Fruit fly (Drosophila melanogaster) whole organism, embryonic: Measurements from ENCODE around the gene scyl.

Experiments
- Ada2b ChIP-seq: fragments of 200-800 bp; sonication (Bioruptor generic); IDR thresholded peaks from 2 replicates; pipeline ENCODE4 v1.3.6; 2022; ENCODE audit warnings: missing biosample characterization, missing genetic modification characterization
- Adf1 ChIP-seq: fragments of 200-800 bp; sonication (Bioruptor generic); IDR thresholded peaks from 2 replicates; pipeline ENCODE4 v1.3.6; 2022; ENCODE audit warnings: missing biosample characterization, missing genetic modification characterization
- CG1233 ChIP-seq: fragments of 200-800 bp; sonication (Bioruptor generic); optimal IDR thresholded peaks from 4 replicates; lab custom pipeline; 2018; ENCODE audit warnings: missing biosample characterization, mild to moderate bottlenecking, missing genetic modification characterization
- CG14441 ChIP-seq: fragments of 200-800 bp; sonication (Bioruptor generic); IDR thresholded peaks from 2 replicates; pipeline ENCODE4 v1.3.6; 2022; ENCODE audit warnings: missing biosample characterization, missing genetic modification characterization
- CG14667 ChIP-seq: fragments of 200-800 bp; sonication (Bioruptor generic); IDR thresholded peaks from 2 replicates; pipeline ENCODE4 v1.3.6; 2022; ENCODE audit warnings: missing biosample characterization, missing genetic modification characterization
- CG14860 ChIP-seq: fragments of 200-800 bp; sonication (Bioruptor generic); IDR thresholded peaks from 3 replicates; pipeline ENCODE4 v1.3.6; 2022; ENCODE audit warnings: missing biosample characterization, missing genetic modification characterization; ENCODE audit not compliant: partially characterized antibody
- CG1529 ChIP-seq: fragments of 200-800 bp; sonication (Bioruptor generic); optimal IDR thresholded peaks from 3 replicates; lab custom pipeline; 2018; ENCODE audit warnings: missing biosample characterization, missing genetic modification characterization
- CG15479 ChIP-seq: fragments of 200-800 bp; sonication (Bioruptor generic); optimal IDR thresholded peaks from 3 replicates; lab custom pipeline; 2019; ENCODE audit warnings: missing biosample characterization, mild to moderate bottlenecking, missing genetic modification characterization, moderate library complexity
- CG1602 ChIP-seq: fragments of 200-800 bp; sonication (Bioruptor generic); optimal IDR thresholded peaks from 3 replicates; lab custom pipeline; 2016; ENCODE audit warnings: missing biosample characterization, missing genetic modification characterization
- CG1603 ChIP-seq: fragments of 200-800 bp; sonication (Bioruptor generic); optimal IDR thresholded peaks from 2 replicates; lab custom pipeline; 2019; ENCODE audit warnings: missing biosample characterization, mild to moderate bottlenecking, missing genetic modification characterization, moderate library complexity
- CG17361 ChIP-seq: fragments of 200-800 bp; sonication (Bioruptor generic); IDR thresholded peaks from 3 replicates; pipeline ENCODE4 v1.3.6; 2022; ENCODE audit warnings: missing biosample characterization, missing genetic modification characterization
- CG18764 ChIP-seq: fragments of 200-800 bp; sonication (Bioruptor generic); optimal IDR thresholded peaks from 3 replicates; lab custom pipeline; 2016; ENCODE audit warnings: missing biosample characterization, missing genetic modification characterization
- CG2202 ChIP-seq: fragments of 200-800 bp; sonication (Bioruptor generic); optimal IDR thresholded peaks from 2 replicates; lab custom pipeline; 2018; ENCODE audit warnings: missing biosample characterization, mild to moderate bottlenecking, missing genetic modification characterization
- CG3838 ChIP-seq: fragments of 200-800 bp; sonication (Bioruptor generic); optimal IDR thresholded peaks from 3 replicates; lab custom pipeline; 2016; ENCODE audit warnings: missing biosample characterization, missing genetic modification characterization
- CG43689 ChIP-seq: fragments of 200-800 bp; sonication (Bioruptor generic); IDR thresholded peaks from 2 replicates; pipeline ENCODE4 v1.3.6; 2022; ENCODE audit warnings: missing biosample characterization, missing genetic modification characterization
- CG4617 ChIP-seq: fragments of 200-800 bp; sonication (Bioruptor generic); optimal IDR thresholded peaks from 3 replicates; lab custom pipeline; 2016; ENCODE audit warnings: missing biosample characterization, missing genetic modification characterization, borderline replicate concordance
- CG4820 ChIP-seq: fragments of 200-800 bp; sonication (Bioruptor generic); optimal IDR thresholded peaks from 3 replicates; lab custom pipeline; 2016; ENCODE audit warnings: missing biosample characterization, missing genetic modification characterization
- CG6175 ChIP-seq: fragments of 200-800 bp; sonication (Bioruptor generic); IDR thresholded peaks from 3 replicates; pipeline ENCODE4 v1.3.6; 2022; ENCODE audit warnings: missing biosample characterization, missing genetic modification characterization
- CG7786 ChIP-seq: fragments of 200-800 bp; sonication (Bioruptor generic); optimal IDR thresholded peaks from 2 replicates; lab custom pipeline; 2016; ENCODE audit warnings: missing biosample characterization, missing genetic modification characterization
- CG7963 ChIP-seq: fragments of 200-800 bp; sonication (Bioruptor generic); IDR thresholded peaks from 3 replicates; pipeline ENCODE4 v1.3.6; 2022; ENCODE audit warnings: missing biosample characterization, missing genetic modification characterization; ENCODE audit not compliant: partially characterized antibody
- CG9727 ChIP-seq: fragments of 200-800 bp; sonication (Bioruptor generic); optimal IDR thresholded peaks from 3 replicates; lab custom pipeline; 2017; ENCODE audit warnings: missing biosample characterization, mild to moderate bottlenecking, missing genetic modification characterization
- D19A ChIP-seq: fragments of 200-800 bp; optimal IDR thresholded peaks from 3 replicates; lab custom pipeline; 2019; ENCODE audit warnings: missing biosample characterization, mild to moderate bottlenecking, missing genetic modification characterization, moderate library complexity
- Dad ChIP-seq: fragments of 200-800 bp; sonication (Bioruptor generic); optimal IDR thresholded peaks from 3 replicates; lab custom pipeline; 2016; ENCODE audit warnings: missing biosample characterization, missing genetic modification characterization
- Deaf1 ChIP-seq: fragments of 200-800 bp; optimal IDR thresholded peaks from 3 replicates; lab custom pipeline; 2019; ENCODE audit warnings: missing biosample characterization, mild to moderate bottlenecking, missing genetic modification characterization, moderate library complexity
- Dek ChIP-seq: fragments of 200-800 bp; sonication (Bioruptor generic); optimal IDR thresholded peaks from 3 replicates; lab custom pipeline; 2019; ENCODE audit warnings: missing biosample characterization, mild to moderate bottlenecking, missing genetic modification characterization, moderate library complexity
- Gug ChIP-seq: fragments of 200-800 bp; sonication (Bioruptor generic); IDR thresholded peaks from 4 replicates; pipeline ENCODE4 v1.3.6; 2022; ENCODE audit warnings: missing biosample characterization, missing genetic modification characterization
- HHEX ChIP-seq: fragments of 200-800 bp; sonication (Bioruptor generic); optimal IDR thresholded peaks from 3 replicates; lab custom pipeline; 2017; ENCODE audit warnings: missing biosample characterization, mild to moderate bottlenecking, missing genetic modification characterization, missing genetic modification reagents
- Hr3 ChIP-seq: fragments of 200-800 bp; sonication (Bioruptor generic); optimal IDR thresholded peaks from 3 replicates; lab custom pipeline; 2016; ENCODE audit warnings: missing biosample characterization, missing genetic modification characterization
- Lhr ChIP-seq: fragments of 200-800 bp; sonication (Bioruptor generic); optimal IDR thresholded peaks from 3 replicates; lab custom pipeline; 2017; ENCODE audit warnings: mild to moderate bottlenecking, missing biosample characterization, missing genetic modification reagents, missing genetic modification characterization
- MTF-1 ChIP-seq: fragments of 200-800 bp; sonication (Bioruptor generic); optimal IDR thresholded peaks from 2 replicates; lab custom pipeline; 2018; ENCODE audit warnings: missing biosample characterization, mild to moderate bottlenecking, missing genetic modification characterization, borderline replicate concordance
- Med ChIP-seq: fragments of 200-800 bp; sonication (Bioruptor generic); peaks from one replicate; lab custom pipeline; 2016; ENCODE audit warnings: missing biosample characterization, missing genetic modification characterization, mild to moderate bottlenecking, inconsistent platforms, moderate library complexity
- Meics ChIP-seq: fragments of 200-800 bp; sonication (Bioruptor generic); optimal IDR thresholded peaks from 2 replicates; lab custom pipeline; 2017; ENCODE audit warnings: missing biosample characterization, mild to moderate bottlenecking, missing genetic modification characterization
- Mrtf ChIP-seq: fragments of 200-800 bp; sonication (Bioruptor generic); IDR thresholded peaks from 3 replicates; pipeline ENCODE4 v1.3.6; 2022; ENCODE audit warnings: missing biosample characterization, missing genetic modification characterization
- NC2α ChIP-seq: fragments of 200-800 bp; sonication (Bioruptor generic); optimal IDR thresholded peaks from 2 replicates; lab custom pipeline; 2016; ENCODE audit warnings: missing biosample characterization, missing genetic modification characterization
- Ravus ChIP-seq: fragments of 200-800 bp; sonication (Bioruptor generic); IDR thresholded peaks from 2 replicates; pipeline ENCODE4 v1.3.6; 2022; ENCODE audit warnings: missing biosample characterization, missing genetic modification characterization
- Xbp1 ChIP-seq: fragments of 200-800 bp; sonication (Bioruptor generic); optimal IDR thresholded peaks from 3 replicates; lab custom pipeline; 2016; ENCODE audit warnings: missing biosample characterization, mild to moderate bottlenecking, missing genetic modification characterization
- chif ChIP-seq, 2 experiments: fragments of 200-800 bp; sonication (Bioruptor generic); optimal IDR thresholded peaks; 3 replicates each; lab custom pipeline; 2016; ENCODE audit warnings: missing biosample characterization in 2 of 2, missing genetic modification characterization in 2 of 2
- corto ChIP-seq: fragments of 200-800 bp; sonication (Bioruptor generic); optimal IDR thresholded peaks from 2 replicates; lab custom pipeline; 2016; ENCODE audit warnings: missing biosample characterization, mild to moderate bottlenecking, missing genetic modification characterization, moderate library complexity
- crol ChIP-seq: fragments of 200-800 bp; sonication (Bioruptor generic); IDR thresholded peaks from 2 replicates; pipeline ENCODE4 v1.3.6; 2022; ENCODE audit warnings: missing biosample characterization, missing genetic modification characterization
- dmrt99B ChIP-seq: fragments of 200-800 bp; sonication (Bioruptor generic); optimal IDR thresholded peaks from 2 replicates; lab custom pipeline; 2018; ENCODE audit warnings: missing biosample characterization, mild to moderate bottlenecking, missing genetic modification characterization, moderate library complexity
- kni ChIP-seq: fragments of 200-800 bp; sonication (Bioruptor generic); optimal IDR thresholded peaks from 3 replicates; lab custom pipeline; 2017; ENCODE audit warnings: mild to moderate bottlenecking, missing biosample characterization, missing genetic modification reagents, missing genetic modification characterization
- mirr ChIP-seq: fragments of 200-800 bp; sonication (Bioruptor generic); optimal IDR thresholded peaks from 3 replicates; lab custom pipeline; 2018; ENCODE audit warnings: missing biosample characterization, mild to moderate bottlenecking, missing genetic modification characterization
- nerfin-2 ChIP-seq: fragments of 200-800 bp; sonication (Bioruptor generic); IDR thresholded peaks from 2 replicates; pipeline ENCODE4 v1.3.6; 2022; ENCODE audit warnings: missing biosample characterization, missing genetic modification characterization; ENCODE audit not compliant: partially characterized antibody
- nmo ChIP-seq: fragments of 200-800 bp; sonication (Bioruptor generic); optimal IDR thresholded peaks from 2 replicates; lab custom pipeline; 2018; ENCODE audit warnings: missing biosample characterization, mild to moderate bottlenecking, missing genetic modification characterization, moderate library complexity
- pb ChIP-seq: fragments of 200-800 bp; sonication (Bioruptor generic); optimal IDR thresholded peaks from 3 replicates; lab custom pipeline; 2016; ENCODE audit warnings: missing biosample characterization, missing genetic modification characterization
- sens ChIP-seq: fragments of 200-800 bp; sonication (Bioruptor generic); peaks from one replicate; lab custom pipeline; 2016; ENCODE audit warnings: missing biosample characterization, missing genetic modification characterization
- sob ChIP-seq: fragments of 200-800 bp; sonication (Bioruptor generic); IDR thresholded peaks from 2 replicates; pipeline ENCODE4 v1.3.6; 2022; ENCODE audit warnings: missing biosample characterization, missing genetic modification characterization
- ssp ChIP-seq: fragments of 200-800 bp; sonication (Bioruptor generic); IDR thresholded peaks from 2 replicates; pipeline ENCODE4 v1.3.6; 2022; ENCODE audit warnings: missing biosample characterization, missing genetic modification characterization

Gene scyl

DNA sequence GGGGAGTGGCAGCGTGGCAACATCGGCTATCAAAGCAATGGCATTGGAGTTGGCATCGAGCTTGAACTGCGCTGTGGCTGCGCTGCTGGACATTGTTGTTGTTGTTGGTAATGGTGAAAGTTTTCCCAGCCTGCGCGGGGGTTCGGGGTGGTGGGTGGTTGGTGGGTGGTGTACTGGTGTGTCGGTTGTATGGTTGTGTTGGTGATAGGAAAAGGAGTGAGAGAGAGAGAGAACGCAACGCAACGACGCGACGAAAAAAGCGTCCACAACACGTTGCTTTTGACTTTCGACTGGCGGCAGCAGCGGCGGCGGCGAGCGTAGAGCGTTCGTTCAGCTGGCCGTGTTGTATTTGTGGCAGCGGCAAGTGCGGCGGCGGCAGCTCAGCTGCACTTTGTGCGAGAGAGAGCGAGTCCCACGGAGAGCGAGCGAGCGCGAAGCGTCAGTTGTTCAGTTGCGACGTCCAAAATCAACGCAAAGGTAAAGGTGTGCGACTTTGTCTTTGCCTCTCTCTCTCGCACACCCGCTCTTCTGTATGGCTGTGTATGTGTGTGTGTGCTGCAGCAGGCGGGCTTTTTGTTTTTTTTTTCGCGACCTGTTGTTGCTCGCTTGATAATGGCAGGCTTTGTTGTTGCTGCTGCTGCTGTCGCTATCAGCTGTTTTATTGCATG, 42.5 kb downstream of the scyl start (continued):
- no peak for TF ChIP-seq ssp
- peak; percentile 11 for TF ChIP-seq dmrt99B (tag; lab: Kevin White, UChicago)
- TF ChIP-seq CG1529 (GFP tag; lab: Kevin White, UChicago) = no peak

- TF ChIP-seq Med (GFP tag; lab: Kevin White, UChicago) (peak; percentile 23), sens (GFP tag; lab: Kevin White, UChicago) (peak; percentile 58), Ada2b (GFP tag; lab: Robert Waterston, UW) (no peak), CG4820 (GFP tag; lab: Kevin White, UChicago) (no peak), MTF-1 (GFP tag; lab: Kevin White, UChicago) (peak; percentile 17), CG14667 (GFP tag; lab: Robert Waterston, UW) (no peak), Xbp1 (GFP tag; lab: Kevin White, UChicago) (peak; percentile 25), Dek (no peak), CG3838 (GFP tag; lab: Kevin White, UChicago) (peak; percentile 34), kni (GFP tag; lab: Kevin White, UChicago) (no peak)
These were observed 43.0 kb downstream of the scyl start for dm6 chr3L:11295164-11295516.

dm6 chr3L:11295777-11296149, 43.7 kb downstream of the scyl start, which contains the start of gene Dyro:
Gene Dyro, minus strand, starts transcription at chr3L:11295919.
- TF ChIP-seq CG2202 (no peak), CG43689 (no peak; the same call in 1 of the 2 replicates), pb (peak; percentile 19), Dad (no peak), nmo (GFP tag; lab: Kevin White, UChicago) (no peak), corto (GFP tag; lab: Kevin White, UChicago) (no peak), CG1603 (tag; lab: Kevin White, UChicago) (peak; percentile 31), CG1602 (GFP tag; lab: Kevin White, UChicago) (no peak), nerfin-2 (GFP tag; lab: Robert Waterston, UW) (peak; percentile 39; the same call in 1 of the 2 replicates), CG17361 (GFP tag; lab: Robert Waterston, UW) (no peak), CG9727 (GFP tag; lab: Kevin White, UChicago) (no peak), CG14860 (GFP tag; lab: Robert Waterston, UW) (no peak), Adf1 (GFP tag; lab: Robert Waterston, UW) (peak; percentile 72), CG7963 (0 out of 3 replicates have a peak, but pooled peaks have one; percentile 13), sob (GFP tag; lab: Robert Waterston, UW) (no peak), CG15479 (GFP tag; lab: Kevin White, UChicago) (no peak), NC2α (GFP tag; lab: Kevin White, UChicago) (no peak), CG4617 (GFP tag; lab: Kevin White, UChicago) (no peak), CG1233 (GFP tag; lab: Kevin White, UChicago) (no peak), Mrtf (GFP tag; lab: Robert Waterston, UW) (no peak; the same call in 2 of the 3 replicates), chif (GFP tag; optimal IDR thresholded peaks at IDR 0.05; lab: Kevin White, UChicago) (no peak), D19A (tag; lab: Kevin White, UChicago) (no peak), CG14441 (peak; percentile 51), Lhr (GFP tag; lab: Kevin White, UChicago) (no peak), Gug (GFP tag; lab: Robert Waterston, UW) (peak; percentile 86), CG7786 (GFP tag; lab: Kevin White, UChicago) (no peak), mirr (GFP tag; lab: Kevin White, UChicago) (peak; percentile 14), Hr3 (no peak), CG6175 (GFP tag; lab: Robert Waterston, UW) (peak; percentile 100), Meics (GFP tag; lab: Kevin White, UChicago) (no peak), Ravus (GFP tag; lab: Robert Waterston, UW) (no peak), crol (peak; percentile 89), CG18764 (GFP tag; lab: Kevin White, UChicago) (no peak), Deaf1 (tag; lab: Kevin White, UChicago) (peak; percentile 96), HHEX (GFP tag; lab: Kevin White, UChicago) (no peak)
